Worm (Caenorhabditis elegans) whole organism, L1 larva: ENCODE data around the gene F46F5.14.

Source experiments
- F16B12.6 ChIP-seq: fragments of 150-350 bp; optimal IDR thresholded peaks from 2 replicates; lab custom pipeline; 2014; ENCODE audit warnings: missing biosample characterization, missing genetic modification characterization
- aha-1 ChIP-seq: fragments of 150-350 bp; optimal IDR thresholded peaks from 2 replicates; lab custom pipeline; 2014; ENCODE audit warnings: missing biosample characterization, missing genetic modification characterization
- aly-2 ChIP-seq: fragments of 150-350 bp; optimal IDR thresholded peaks from 2 replicates; lab custom pipeline; 2014; ENCODE audit warnings: missing biosample characterization, missing genetic modification characterization
- ama-1 ChIP-seq: fragments of 150-350 bp; optimal IDR thresholded peaks from 2 replicates; lab custom pipeline; 2014
- blmp-1 ChIP-seq: fragments of 150-350 bp; optimal IDR thresholded peaks from 2 replicates; lab custom pipeline; 2014; ENCODE audit warnings: missing biosample characterization, missing genetic modification characterization
- ceh-8 ChIP-seq: fragments of 200-800 bp; sonication (Bioruptor generic); optimal IDR thresholded peaks from 2 replicates; lab custom pipeline; 2018; ENCODE audit warnings: mild to moderate bottlenecking, missing genetic modification characterization, moderate library complexity, missing compliant biosample characterization
- ceh-82 ChIP-seq, 3 experiments: fragments of 150-350 bp in 1 of 3; sonication (generic microtip) in 2 of 3; optimal IDR thresholded peaks; 2 replicates each; lab custom pipeline; 2014 to 2017; ENCODE audit warnings: missing biosample characterization in 3 of 3, missing genetic modification characterization in 3 of 3
- ceh-90 ChIP-seq: sonication (generic microtip); optimal IDR thresholded peaks from 2 replicates; lab custom pipeline; 2016; ENCODE audit warnings: missing genetic modification characterization, missing compliant biosample characterization
- ces-1 ChIP-seq: fragments of 150-350 bp; optimal IDR thresholded peaks from 2 replicates; lab custom pipeline; 2014; ENCODE audit warnings: missing biosample characterization, missing genetic modification reagents, missing genetic modification characterization
- dpl-1 ChIP-seq, 3 experiments: fragments of 150-350 bp in 2 of 3; sonication (generic microtip) in 1 of 3; optimal IDR thresholded peaks; 2 replicates each; lab custom pipeline; 2014 to 2017; ENCODE audit warnings: missing biosample characterization in 3 of 3, missing genetic modification characterization in 3 of 3, missing genetic modification reagents in 3 of 3
- dsc-1 ChIP-seq: sonication (generic microtip); optimal IDR thresholded peaks from 2 replicates; lab custom pipeline; 2016; ENCODE audit warnings: mild to moderate bottlenecking, missing genetic modification characterization, missing compliant biosample characterization
- egl-13 ChIP-seq: sonication (generic microtip); optimal IDR thresholded peaks from 2 replicates; lab custom pipeline; 2016; ENCODE audit warnings: missing genotype, missing genetic modification reagents, missing genetic modification characterization, missing compliant biosample characterization
- egl-27 ChIP-seq, 2 experiments: fragments of 150-350 bp in 1 of 2; sonication (generic microtip); optimal IDR thresholded peaks; 3 replicates each; lab custom pipeline; 2017 to 2018; ENCODE audit warnings: missing biosample characterization in 2 of 2, missing genetic modification characterization in 2 of 2, missing genetic modification reagents in 2 of 2
- elt-2 ChIP-seq: sonication (generic microtip); optimal IDR thresholded peaks from 2 replicates; lab custom pipeline; 2016; ENCODE audit warnings: missing genetic modification characterization, mild to moderate bottlenecking, inconsistent platforms, missing compliant biosample characterization, missing genetic modification reagents
- ets-5 ChIP-seq: fragments of 200-800 bp; sonication (Bioruptor generic); IDR thresholded peaks from 2 replicates; pipeline ENCODE4 v1.3.6; 2022; ENCODE audit warnings: missing genetic modification characterization, missing compliant biosample characterization
- fkh-10 ChIP-seq: sonication (generic microtip); optimal IDR thresholded peaks from 2 replicates; lab custom pipeline; 2017; ENCODE audit warnings: missing biosample characterization, missing genetic modification reagents, missing genetic modification characterization
- fkh-4 ChIP-seq: sonication (generic microtip); optimal IDR thresholded peaks from 2 replicates; lab custom pipeline; 2016; ENCODE audit warnings: missing compliant biosample characterization, missing genetic modification characterization, borderline replicate concordance
- fkh-8 ChIP-seq: sonication (generic microtip); optimal IDR thresholded peaks from 2 replicates; lab custom pipeline; 2016; ENCODE audit warnings: mild to moderate bottlenecking, missing genetic modification characterization, missing compliant biosample characterization
- fos-1 ChIP-seq: fragments of 150-350 bp; optimal IDR thresholded peaks from 2 replicates; lab custom pipeline; 2014; ENCODE audit warnings: missing biosample characterization, missing genetic modification characterization
- grh-1 ChIP-seq: fragments of 200-800 bp; sonication (Bioruptor generic); IDR thresholded peaks from 2 replicates; pipeline ENCODE4 v1.3.6; 2022; ENCODE audit warnings: missing genetic modification reagents, missing genetic modification characterization, missing compliant biosample characterization
- hlh-17 ChIP-seq: fragments of 200-800 bp; sonication (Bioruptor generic); optimal IDR thresholded peaks from 2 replicates; lab custom pipeline; 2018; ENCODE audit warnings: missing genetic modification characterization, mild to moderate bottlenecking, missing compliant biosample characterization, moderate library complexity, borderline replicate concordance
- hlh-4 ChIP-seq: sonication (generic microtip); optimal IDR thresholded peaks from 2 replicates; lab custom pipeline; 2016; ENCODE audit warnings: mild to moderate bottlenecking, missing genetic modification characterization, missing compliant biosample characterization
- lin-15B ChIP-seq: fragments of 150-350 bp; sonication (generic microtip); optimal IDR thresholded peaks from 3 replicates; lab custom pipeline; 2014; ENCODE audit warnings: missing biosample characterization, missing genetic modification characterization
- lin-39 ChIP-seq: fragments of 150-350 bp; optimal IDR thresholded peaks from 2 replicates; lab custom pipeline; 2014; ENCODE audit warnings: missing biosample characterization, missing genetic modification reagents, missing genetic modification characterization
- mab-9 ChIP-seq: fragments of 200-800 bp; sonication (Bioruptor generic); IDR thresholded peaks from 2 replicates; pipeline ENCODE4 v1.3.6; 2022; ENCODE audit warnings: missing genetic modification reagents, missing genetic modification characterization, missing compliant biosample characterization
- nhr-20 ChIP-seq: sonication (generic microtip); optimal IDR thresholded peaks from 2 replicates; lab custom pipeline; 2016; ENCODE audit warnings: mild to moderate bottlenecking, missing genetic modification characterization, missing compliant biosample characterization
- nhr-237 ChIP-seq: fragments of 150-350 bp; optimal IDR thresholded peaks from 2 replicates; lab custom pipeline; 2014; ENCODE audit warnings: missing biosample characterization, missing genetic modification characterization
- nhr-28 ChIP-seq: fragments of 150-350 bp; optimal IDR thresholded peaks from 2 replicates; lab custom pipeline; 2014; ENCODE audit warnings: missing biosample characterization, missing genetic modification characterization
- nhr-71 ChIP-seq: sonication (generic microtip); optimal IDR thresholded peaks from 2 replicates; lab custom pipeline; 2016; ENCODE audit warnings: mild to moderate bottlenecking, missing genetic modification characterization, moderate library complexity, missing compliant biosample characterization
- nhr-76 ChIP-seq: sonication (generic microtip); optimal IDR thresholded peaks from 2 replicates; lab custom pipeline; 2017; ENCODE audit warnings: missing biosample characterization, missing genetic modification characterization
- nhr-77 ChIP-seq: fragments of 150-350 bp; optimal IDR thresholded peaks from 2 replicates; lab custom pipeline; 2014; ENCODE audit warnings: missing biosample characterization, missing genetic modification characterization
- rnt-1 ChIP-seq: sonication (generic microtip); optimal IDR thresholded peaks from 2 replicates; lab custom pipeline; 2016; ENCODE audit warnings: mild to moderate bottlenecking, missing genetic modification characterization, moderate library complexity, missing compliant biosample characterization
- skn-1 ChIP-seq: fragments of 150-350 bp; optimal IDR thresholded peaks from 2 replicates; lab custom pipeline; 2014; ENCODE audit warnings: missing biosample characterization, missing genetic modification characterization
- snpc-4 ChIP-seq: fragments of 150-350 bp; optimal IDR thresholded peaks from 2 replicates; lab custom pipeline; 2014; ENCODE audit warnings: missing biosample characterization, missing genetic modification characterization
- swsn-7 ChIP-seq: sonication (generic microtip); optimal IDR thresholded peaks from 2 replicates; lab custom pipeline; 2016; ENCODE audit warnings: missing genetic modification characterization, missing compliant biosample characterization
- unc-86 ChIP-seq: sonication (generic microtip); optimal IDR thresholded peaks from 2 replicates; lab custom pipeline; 2016; ENCODE audit warnings: missing genetic modification characterization, missing compliant biosample characterization
- vab-15 ChIP-seq: sonication (generic microtip); optimal IDR thresholded peaks from 2 replicates; lab custom pipeline; 2017; ENCODE audit warnings: missing genotype, mild to moderate bottlenecking, missing genetic modification characterization, missing compliant biosample characterization
- xbp-1 ChIP-seq: sonication (generic microtip); optimal IDR thresholded peaks from 2 replicates; lab custom pipeline; 2016; ENCODE audit warnings: missing genetic modification characterization, missing compliant biosample characterization
- zag-1 ChIP-seq: fragments of 150-350 bp; optimal IDR thresholded peaks from 2 replicates; lab custom pipeline; 2014; ENCODE audit warnings: missing biosample characterization, missing genetic modification characterization
- zip-4 ChIP-seq: fragments of 200-800 bp; sonication (Bioruptor generic); optimal IDR thresholded peaks from 2 replicates; lab custom pipeline; 2018; ENCODE audit warnings: mild to moderate bottlenecking, missing genetic modification characterization, moderate library complexity, missing compliant biosample characterization
- ztf-11 ChIP-seq, 2 experiments: sonication (generic microtip); optimal IDR thresholded peaks; 2 replicates each; lab custom pipeline; 2016 to 2017; ENCODE audit warnings: missing genetic modification characterization in 2 of 2, missing biosample characterization in 1 of 2, missing compliant biosample characterization in 1 of 2
- ztf-4 ChIP-seq: fragments of 150-350 bp; optimal IDR thresholded peaks from 2 replicates; lab custom pipeline; 2014; ENCODE audit warnings: missing biosample characterization, missing genetic modification characterization

The F46F5.14 gene

DNA sequence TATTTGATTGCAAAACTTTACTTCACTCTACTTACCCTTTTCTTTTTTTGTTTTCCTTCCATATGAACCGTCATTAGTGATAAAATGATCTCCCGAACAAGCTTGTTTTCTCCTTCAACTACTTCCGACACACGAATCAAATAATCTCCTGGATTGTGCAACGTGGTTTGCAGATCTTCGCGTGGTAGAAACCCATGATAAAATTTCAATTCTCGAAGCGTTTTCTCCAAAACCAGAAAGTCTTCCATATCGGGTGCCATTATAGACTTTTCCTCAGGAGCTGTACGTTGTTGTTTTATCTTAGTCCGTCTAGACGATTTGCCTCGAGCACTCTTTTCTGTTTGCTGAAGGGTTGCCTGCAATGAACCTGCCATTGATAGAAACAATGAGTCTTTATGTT lies 2.4 kb upstream of the F46F5.14 start:
- TF ChIP-seq fkh-4 (tag; lab: Kevin White, UChicago) (no peak), rnt-1 (no peak), skn-1 (tag; lab: Kevin White, UChicago) (no peak), nhr-28 (tag; lab: Kevin White, UChicago) (no peak), fos-1 (tag; lab: Kevin White, UChicago) (no peak), aly-2 (tag; lab: Kevin White, UChicago) (no peak), F16B12.6 (tag; lab: Kevin White, UChicago) (no peak), lin-15B (tag; lab: Kevin White, UChicago) (no peak), grh-1 (no peak), zag-1 (tag; lab: Kevin White, UChicago) (no peak), fkh-8 (tag; lab: Kevin White, UChicago) (no peak), egl-13 (tag; lab: Kevin White, UChicago) (no peak), mab-9 (no peak), ets-5 (GFP tag; lab: Robert Waterston, UW) (no peak)

DNA sequence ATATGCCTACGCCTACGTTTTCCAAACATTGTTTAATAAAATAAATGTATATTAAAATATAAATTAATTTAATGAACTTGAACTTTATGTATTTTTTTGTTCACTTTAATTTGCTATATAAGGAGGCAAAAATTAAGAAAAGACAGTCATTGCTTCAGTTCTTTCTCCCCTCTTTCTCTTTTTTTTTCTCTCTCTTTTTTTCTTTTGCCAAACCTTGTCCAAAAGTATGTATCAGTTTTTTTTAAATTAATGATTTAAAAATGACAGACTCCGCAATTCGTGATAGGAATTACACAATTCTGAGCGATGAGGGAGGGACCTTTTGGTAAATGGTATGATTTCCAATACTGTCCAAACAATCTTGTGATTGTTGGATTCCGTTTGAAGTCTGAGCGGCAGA lies 3.2 kb downstream of the F46F5.14 start, which contains the start of gene F46F5.13:
Gene F46F5.13, plus strand, starts transcription at position 301 of the 400 bp plus-strand sequence.
- TF ChIP-seq unc-86 (tag; lab: Kevin White, UChicago) (no peak), swsn-7 (tag; lab: Kevin White, UChicago) (no peak), lin-39 (tag; lab: Kevin White, UChicago) (no peak), ama-1 (lab: Kevin White, UChicago) (no peak), nhr-71 (tag; lab: Kevin White, UChicago) (no peak), ceh-82 (tag; optimal IDR thresholded peaks at IDR 0.05; lab: Kevin White, UChicago) (no peak), egl-27 (tag; optimal IDR thresholded peaks at IDR 0.05; lab: Kevin White, UChicago) (no peak), ztf-11 (tag; optimal IDR thresholded peaks at IDR 0.05; lab: Kevin White, UChicago) (no peak), blmp-1 (tag; lab: Kevin White, UChicago) (no peak), snpc-4 (tag; lab: Kevin White, UChicago) (no peak), nhr-77 (tag; lab: Kevin White, UChicago) (no peak), ceh-90 (no peak), dsc-1 (tag; lab: Kevin White, UChicago) (no peak), dpl-1 (GFP tag; optimal IDR thresholded peaks at IDR 0.05; lab: Kevin White, UChicago) (no peak), xbp-1 (tag; lab: Kevin White, UChicago) (no peak), skn-1 (tag; lab: Kevin White, UChicago) (no peak), ceh-8 (GFP tag; lab: Kevin White, UChicago) (no peak), nhr-20 (tag; lab: Kevin White, UChicago) (no peak)

DNA sequence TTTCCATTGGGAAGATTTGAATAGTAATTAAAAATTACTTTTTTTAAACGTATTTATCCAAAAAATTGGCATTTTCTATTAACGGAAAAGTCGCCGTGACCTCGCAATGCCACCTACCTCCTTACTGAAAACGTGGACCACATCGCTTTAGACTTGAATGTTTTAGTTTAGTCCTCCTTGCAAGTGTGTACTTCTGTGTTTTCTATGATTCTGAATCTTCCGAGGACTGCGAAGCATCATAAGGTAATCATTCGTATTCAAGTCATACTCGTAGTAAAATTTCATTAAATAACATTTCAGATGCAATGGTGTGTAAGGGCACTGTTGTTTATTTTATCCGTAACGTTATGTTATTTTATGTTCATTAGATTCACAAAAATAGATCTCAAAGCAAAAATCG lies 8.7 kb downstream of the F46F5.14 start, which contains the start of gene F46F5.11:
Gene F46F5.11, plus strand, starts transcription at position 301 of the 400 bp plus-strand sequence.
- TF ChIP-seq hlh-4 (tag; lab: Kevin White, UChicago), result no peak

DNA sequence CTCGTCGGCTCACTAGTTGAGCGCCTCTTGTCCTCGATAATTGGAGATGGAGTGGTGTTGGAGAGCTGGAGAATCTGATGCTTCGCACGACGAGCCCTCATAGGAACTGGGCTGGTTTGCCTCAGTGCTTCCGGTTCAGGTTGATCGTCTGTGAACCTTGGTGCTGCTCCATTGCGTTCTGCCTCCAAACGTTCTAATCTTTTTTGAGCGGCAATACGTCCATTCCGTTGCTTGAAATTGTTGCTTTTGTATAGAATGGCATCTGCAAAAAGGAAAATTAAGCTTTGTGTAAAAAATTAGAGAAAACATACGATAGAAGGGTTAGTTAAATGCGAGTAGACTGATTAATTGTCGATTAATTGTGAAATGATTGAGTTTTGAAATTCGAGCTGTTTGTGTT lies 13.1 kb downstream of the F46F5.14 start, which contains the start of gene F46F5.5:
Gene F46F5.5, minus strand, starts transcription at position 101 of the 400 bp plus-strand sequence.
- TF ChIP-seq hlh-17 (GFP tag; lab: Kevin White, UChicago), result no peak
- no peak for TF ChIP-seq ztf-4
- no peak for TF ChIP-seq aha-1
- TF ChIP-seq elt-2 (tag; lab: Kevin White, UChicago), result no peak
- TF ChIP-seq nhr-76 (tag; lab: Kevin White, UChicago), result no peak
- no peak for TF ChIP-seq nhr-237
- no peak for TF ChIP-seq fkh-8 (tag; lab: Kevin White, UChicago)
- TF ChIP-seq zip-4 (GFP tag; lab: Kevin White, UChicago), result no peak
- no peak for TF ChIP-seq snpc-4 (tag; lab: Kevin White, UChicago)
- no peak for TF ChIP-seq ces-1 (GFP tag; lab: Kevin White, UChicago)
- TF ChIP-seq fkh-10 (GFP tag; lab: Kevin White, UChicago), result no peak
- TF ChIP-seq vab-15 (tag; lab: Kevin White, UChicago), result no peak
